Fruit fly (Drosophila melanogaster): ENCODE results near the gene PGS1.

Gene PGS1

dm6 chr3R:18738086-18738485, 7.8 kb downstream of the PGS1 start:
- TF ChIP-seq usp (GFP tag; optimal IDR thresholded peaks at IDR 0.05) (no peak), lola (GFP tag; optimal IDR thresholded peaks at IDR 0.05) (no peak), Jra (GFP tag; optimal IDR thresholded peaks at IDR 0.05) (no peak), h (GFP tag; optimal IDR thresholded peaks at IDR 0.05) (no peak), OdsH (GFP tag; optimal IDR thresholded peaks at IDR 0.05) (no peak), dl (GFP tag; optimal IDR thresholded peaks at IDR 0.05; ENCODE audit: insufficient read depth in 1 of 2, partially characterized antibody in 2 of 2) (no peak), HLH106 (tag; optimal IDR thresholded peaks at IDR 0.05) (no peak), dsf (GFP tag; optimal IDR thresholded peaks at IDR 0.05; ENCODE audit: borderline replicate concordance) (no peak), Hr78 (GFP tag; optimal IDR thresholded peaks at IDR 0.05) (no peak), fru (GFP tag; optimal IDR thresholded peaks at IDR 0.05) (no peak)

- TF ChIP-seq woc (GFP tag; optimal IDR thresholded peaks at IDR 0.05) (no peak), Abd-B (GFP tag; optimal IDR thresholded peaks at IDR 0.05) (no peak), Sp1 (GFP tag; optimal IDR thresholded peaks at IDR 0.05) (no peak), ey (GFP tag; optimal IDR thresholded peaks at IDR 0.05) (no peak), jim (GFP tag; optimal IDR thresholded peaks at IDR 0.05) (no peak), Hr78 (GFP tag; optimal IDR thresholded peaks at IDR 0.05) (no peak), Jra (GFP tag; optimal IDR thresholded peaks at IDR 0.05) (no peak), psq (GFP tag; optimal IDR thresholded peaks at IDR 0.05) (no peak), CG32264 (GFP tag; optimal IDR thresholded peaks at IDR 0.05) (no peak), pan (optimal IDR thresholded peaks at IDR 0.05) (no peak), h (GFP tag; optimal IDR thresholded peaks at IDR 0.05) (no peak), OdsH (GFP tag; optimal IDR thresholded peaks at IDR 0.05) (no peak), CG9705 (GFP tag; optimal IDR thresholded peaks at IDR 0.05) (no peak)
Observed at dm6 chr3R:18733580-18733979, 12.3 kb downstream of the PGS1 start.

- TF ChIP-seq Dif (GFP tag; optimal IDR thresholded peaks at IDR 0.05; ENCODE audit: partially characterized antibody) (no peak), pan (optimal IDR thresholded peaks at IDR 0.05) (no peak), Vsx2 (GFP tag; optimal IDR thresholded peaks at IDR 0.05; ENCODE audit: partially characterized antibody) (no peak), brk (GFP tag; optimal IDR thresholded peaks at IDR 0.05) (no peak), Hr83 (GFP tag; optimal IDR thresholded peaks at IDR 0.05; ENCODE audit: poor library complexity, severe bottlenecking) (no peak), dl (GFP tag; optimal IDR thresholded peaks at IDR 0.05; ENCODE audit: insufficient read depth in 1 of 2, partially characterized antibody in 2 of 2) (no peak), GATAd (GFP tag; optimal IDR thresholded peaks at IDR 0.05) (no peak), h (GFP tag; optimal IDR thresholded peaks at IDR 0.05) (no peak), CrebA (GFP tag; optimal IDR thresholded peaks at IDR 0.05; ENCODE audit: borderline replicate concordance) (no peak), N (GFP tag; optimal IDR thresholded peaks at IDR 0.05) (no peak)
Observed at dm6 chr3R:18732381-18732780, 13.5 kb downstream of the PGS1 start, which contains the start of gene CG14302. CG14302 (plus strand) TSS chr3R:18732681.

dm6 chr3R:18731241-18731640, 14.6 kb downstream of the PGS1 start:
- TF ChIP-seq Hr83 (GFP tag; optimal IDR thresholded peaks at IDR 0.05; ENCODE audit: poor library complexity, severe bottlenecking) (no peak), Myc (optimal IDR thresholded peaks at IDR 0.05) (peak; percentile 16)

dm6 chr3R:18728368-18728767, 17.5 kb downstream of the PGS1 start, which contains the start of gene CG7715:
CG7715 (minus strand) TSS chr3R:18728468.
- TF ChIP-seq sv (GFP tag; optimal IDR thresholded peaks at IDR 0.05) (no peak), GATAd (GFP tag; optimal IDR thresholded peaks at IDR 0.05) (no peak), brk (GFP tag; optimal IDR thresholded peaks at IDR 0.05) (no peak), woc (GFP tag; optimal IDR thresholded peaks at IDR 0.05) (no peak), OdsH (GFP tag; optimal IDR thresholded peaks at IDR 0.05) (no peak), CG32264 (GFP tag; optimal IDR thresholded peaks at IDR 0.05) (no peak), CG9705 (GFP tag; optimal IDR thresholded peaks at IDR 0.05) (no peak), psq (GFP tag; optimal IDR thresholded peaks at IDR 0.05) (no peak), rgr (GFP tag; optimal IDR thresholded peaks at IDR 0.05) (no peak), dsf (GFP tag; optimal IDR thresholded peaks at IDR 0.05; ENCODE audit: borderline replicate concordance) (no peak), HLH106 (tag; optimal IDR thresholded peaks at IDR 0.05) (no peak), Abd-B (GFP tag; optimal IDR thresholded peaks at IDR 0.05) (no peak), h (GFP tag; optimal IDR thresholded peaks at IDR 0.05) (no peak), fru (GFP tag; optimal IDR thresholded peaks at IDR 0.05) (no peak), CrebA (GFP tag; optimal IDR thresholded peaks at IDR 0.05; ENCODE audit: borderline replicate concordance) (no peak), dmrt93B (GFP tag; optimal IDR thresholded peaks at IDR 0.05) (no peak), Jra (GFP tag; optimal IDR thresholded peaks at IDR 0.05) (no peak), N (GFP tag; optimal IDR thresholded peaks at IDR 0.05) (no peak), dl (GFP tag; optimal IDR thresholded peaks at IDR 0.05; ENCODE audit: insufficient read depth in 1 of 2, partially characterized antibody in 2 of 2) (no peak), Dif (GFP tag; optimal IDR thresholded peaks at IDR 0.05; ENCODE audit: partially characterized antibody) (no peak)

Measured in whole organism, wandering third instar larva.